In the genomic region with DNA sequence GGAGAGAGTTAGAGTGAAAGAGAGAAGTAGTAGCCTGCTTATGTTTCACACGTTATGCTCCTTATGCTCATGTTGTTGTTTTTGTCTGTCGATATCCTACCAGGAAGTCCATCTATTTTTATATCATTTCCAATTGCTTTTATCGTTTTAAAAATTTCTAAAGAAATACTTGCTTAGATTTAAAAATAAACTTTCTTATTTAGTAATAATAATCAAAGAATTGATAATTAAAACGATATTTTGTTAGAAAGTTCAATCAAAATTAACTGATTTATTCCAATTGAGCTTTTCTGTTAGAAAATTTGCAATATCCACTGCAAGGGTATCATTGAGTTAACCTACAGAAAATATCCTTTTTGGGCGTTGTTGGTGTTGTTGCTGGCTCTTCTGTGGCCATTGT, we compare ENCODE assay signal across 4 fruit fly cellular contexts.
A peak's percentile ranks its signal among the peaks of the same experiment; 100 is the strongest.
TF ChIP-seq lines count a peak whose summit lies in the region.

No protein-coding gene starts in this region.

- no peak for TF ChIP-seq CTCF in whole organism, embryonic (GFP tag; optimal IDR thresholded peaks at IDR 0.05; lab: Kevin White, UChicago)

TF ChIP-seq in whole organism, embryonic, 481 proteins besides CTCF, POLR2A, EP300 and RAD21 (continues in another document):
- TF ChIP-seq CG17328 (GFP tag; IDR thresholded peaks at IDR 0.05; lab: Robert Waterston, UW) = no peak
- no peak for TF ChIP-seq CG31365 (tag; optimal IDR thresholded peaks at IDR 0.05; lab: Kevin White, UChicago)
- no peak for TF ChIP-seq crp (GFP tag; optimal IDR thresholded peaks at IDR 0.05; lab: Kevin White, UChicago)
- TF ChIP-seq Xbp1 (GFP tag; optimal IDR thresholded peaks at IDR 0.05; lab: Kevin White, UChicago) = no peak
- no peak for TF ChIP-seq zen (tag; optimal IDR thresholded peaks at IDR 0.05; lab: Kevin White, UChicago)
- TF ChIP-seq Six4 (GFP tag; optimal IDR thresholded peaks at IDR 0.05; lab: Kevin White, UChicago) = no peak
- TF ChIP-seq CG16863 (GFP tag; optimal IDR thresholded peaks at IDR 0.05; lab: Kevin White, UChicago) = no peak
- no peak for TF ChIP-seq dan (GFP tag; IDR thresholded peaks at IDR 0.05; lab: Robert Waterston, UW)
- no peak for TF ChIP-seq CG12219 (GFP tag; optimal IDR thresholded peaks at IDR 0.05; lab: Kevin White, UChicago)
- TF ChIP-seq MESR4 (GFP tag; optimal IDR thresholded peaks at IDR 0.05; lab: Kevin White, UChicago) = no peak
- TF ChIP-seq CG11696 (GFP tag; IDR thresholded peaks at IDR 0.05; lab: Robert Waterston, UW) = no peak
- no peak for TF ChIP-seq hth (optimal IDR thresholded peaks at IDR 0.05; lab: Kevin White, UChicago)
- TF ChIP-seq kah (GFP tag; optimal IDR thresholded peaks at IDR 0.05; lab: Kevin White, UChicago) = no peak
- TF ChIP-seq grn (GFP tag; optimal IDR thresholded peaks at IDR 0.05; lab: Kevin White, UChicago) = no peak
- TF ChIP-seq CG7556 (GFP tag; optimal IDR thresholded peaks at IDR 0.05; lab: Kevin White, UChicago) = peak; percentile 45
- TF ChIP-seq Mrtf (GFP tag; IDR thresholded peaks at IDR 0.05; lab: Robert Waterston, UW) = no peak
- TF ChIP-seq dimm (GFP tag; IDR thresholded peaks at IDR 0.05; lab: Robert Waterston, UW) = no peak
- peak; percentile 22 for TF ChIP-seq Hand (GFP tag; optimal IDR thresholded peaks at IDR 0.05; lab: Kevin White, UChicago)
- TF ChIP-seq Hr39 (optimal IDR thresholded peaks at IDR 0.05; lab: Kevin White, UChicago) = no peak
- TF ChIP-seq Hmr (GFP tag; optimal IDR thresholded peaks at IDR 0.05; lab: Kevin White, UChicago) = peak; percentile 29
- TF ChIP-seq Meics (GFP tag; optimal IDR thresholded peaks at IDR 0.05; lab: Kevin White, UChicago) = peak; percentile 47
- TF ChIP-seq Oaz (GFP tag; IDR thresholded peaks at IDR 0.05; lab: Robert Waterston, UW) = no peak
- no peak for TF ChIP-seq wdn (GFP tag; IDR thresholded peaks at IDR 0.05; lab: Robert Waterston, UW)

TF ChIP-seq in whole organism, prepupa, 60 proteins besides CTCF, POLR2A, EP300 and RAD21:
- TF ChIP-seq OdsH (GFP tag; optimal IDR thresholded peaks at IDR 0.05; lab: Kevin White, UChicago) (peak; percentile 16), pdm3 (GFP tag; optimal IDR thresholded peaks at IDR 0.05; lab: Kevin White, UChicago) (no peak), CG10669 (GFP tag; optimal IDR thresholded peaks at IDR 0.05; lab: Kevin White, UChicago) (no peak), CG32006 (GFP tag; optimal IDR thresholded peaks at IDR 0.05; lab: Kevin White, UChicago) (peak; percentile 31), ss (GFP tag; optimal IDR thresholded peaks at IDR 0.05; lab: Kevin White, UChicago) (peak in 1 of 2 experiments; percentile 26), esn (GFP tag; optimal IDR thresholded peaks at IDR 0.05; lab: Kevin White, UChicago) (peak; percentile 3), Lpt (GFP tag; optimal IDR thresholded peaks at IDR 0.05; lab: Kevin White, UChicago) (no peak), CG6854 (GFP tag; optimal IDR thresholded peaks at IDR 0.05; lab: Kevin White, UChicago) (no peak), CG3032 (tag; optimal IDR thresholded peaks at IDR 0.05; lab: Kevin White, UChicago) (peak; percentile 13), Eip78C (GFP tag; lab: Kevin White, UChicago) (peak; percentile 48), Ets96B (tag; optimal IDR thresholded peaks at IDR 0.05; lab: Kevin White, UChicago) (peak; percentile 8), Sox14 (GFP tag; optimal IDR thresholded peaks at IDR 0.05; lab: Kevin White, UChicago) (no peak), Ets21C (GFP tag; optimal IDR thresholded peaks at IDR 0.05; lab: Kevin White, UChicago) (no peak), Sox15 (GFP tag; optimal IDR thresholded peaks at IDR 0.05; lab: Kevin White, UChicago) (no peak), CG1621 (tag; optimal IDR thresholded peaks at IDR 0.05; lab: Kevin White, UChicago) (no peak), spab (GFP tag; optimal IDR thresholded peaks at IDR 0.05; lab: Kevin White, UChicago) (no peak)
TF ChIP-seq in whole organism, prepupa: peak in this region for 7.

TF ChIP-seq in whole organism, pupa, 21 proteins besides CTCF, POLR2A, EP300 and RAD21:
- TF ChIP-seq CG9948 (tag; optimal IDR thresholded peaks at IDR 0.05; lab: Kevin White, UChicago) (peak; percentile 7), Snoo (tag; optimal IDR thresholded peaks at IDR 0.05; lab: Kevin White, UChicago) (no peak), CG34367 (tag; optimal IDR thresholded peaks at IDR 0.05; lab: Kevin White, UChicago) (no peak), CG10348 (GFP tag; IDR thresholded peaks at IDR 0.05; lab: Robert Waterston, UW) (no peak), CG15710 (tag; optimal IDR thresholded peaks at IDR 0.05; lab: Kevin White, UChicago) (peak; percentile 36), fd96Ca (GFP tag; IDR thresholded peaks at IDR 0.05; lab: Robert Waterston, UW) (no peak), rn (GFP tag; IDR thresholded peaks at IDR 0.05; lab: Robert Waterston, UW) (no peak), CG17806 (tag; optimal IDR thresholded peaks at IDR 0.05; lab: Kevin White, UChicago) (no peak), Ets98B (GFP tag; IDR thresholded peaks at IDR 0.05; lab: Robert Waterston, UW) (no peak), CG8159 (tag; optimal IDR thresholded peaks at IDR 0.05; lab: Kevin White, UChicago) (peak; percentile 42), CG4496 (GFP tag; IDR thresholded peaks at IDR 0.05; lab: Robert Waterston, UW) (no peak), CG13204 (GFP tag; optimal IDR thresholded peaks at IDR 0.05; lab: Kevin White, UChicago) (no peak), CG32121 (GFP tag; IDR thresholded peaks at IDR 0.05; lab: Robert Waterston, UW) (no peak), CG14655 (GFP tag; optimal IDR thresholded peaks at IDR 0.05; lab: Kevin White, UChicago) (peak; percentile 8)

TF ChIP-seq in whole organism, wandering third instar larva, 38 proteins besides CTCF, POLR2A, EP300 and RAD21:
- no peak for TF ChIP-seq Sp1 (GFP tag; optimal IDR thresholded peaks at IDR 0.05; lab: Kevin White, UChicago)
- no peak for TF ChIP-seq CrebA (GFP tag; optimal IDR thresholded peaks at IDR 0.05; lab: Kevin White, UChicago; ENCODE audit: borderline replicate concordance)
- peak; percentile 4 for TF ChIP-seq HLH106 (tag; optimal IDR thresholded peaks at IDR 0.05; lab: Kevin White, UChicago)
- TF ChIP-seq Myc (optimal IDR thresholded peaks at IDR 0.05; lab: Kevin White, UChicago) = no peak
- no peak for TF ChIP-seq dmrt93B (GFP tag; optimal IDR thresholded peaks at IDR 0.05; lab: Kevin White, UChicago)
- TF ChIP-seq dsf (GFP tag; optimal IDR thresholded peaks at IDR 0.05; lab: Kevin White, UChicago; ENCODE audit: borderline replicate concordance) = no peak
- TF ChIP-seq CG9705 (GFP tag; optimal IDR thresholded peaks at IDR 0.05; lab: Kevin White, UChicago) = no peak
- TF ChIP-seq lola (GFP tag; optimal IDR thresholded peaks at IDR 0.05; lab: Kevin White, UChicago) = no peak
- no peak for TF ChIP-seq GATAd (GFP tag; optimal IDR thresholded peaks at IDR 0.05; lab: Kevin White, UChicago)
